Comparison of ENCODE assay signal across 1 fruit fly cellular context in the genomic region with DNA sequence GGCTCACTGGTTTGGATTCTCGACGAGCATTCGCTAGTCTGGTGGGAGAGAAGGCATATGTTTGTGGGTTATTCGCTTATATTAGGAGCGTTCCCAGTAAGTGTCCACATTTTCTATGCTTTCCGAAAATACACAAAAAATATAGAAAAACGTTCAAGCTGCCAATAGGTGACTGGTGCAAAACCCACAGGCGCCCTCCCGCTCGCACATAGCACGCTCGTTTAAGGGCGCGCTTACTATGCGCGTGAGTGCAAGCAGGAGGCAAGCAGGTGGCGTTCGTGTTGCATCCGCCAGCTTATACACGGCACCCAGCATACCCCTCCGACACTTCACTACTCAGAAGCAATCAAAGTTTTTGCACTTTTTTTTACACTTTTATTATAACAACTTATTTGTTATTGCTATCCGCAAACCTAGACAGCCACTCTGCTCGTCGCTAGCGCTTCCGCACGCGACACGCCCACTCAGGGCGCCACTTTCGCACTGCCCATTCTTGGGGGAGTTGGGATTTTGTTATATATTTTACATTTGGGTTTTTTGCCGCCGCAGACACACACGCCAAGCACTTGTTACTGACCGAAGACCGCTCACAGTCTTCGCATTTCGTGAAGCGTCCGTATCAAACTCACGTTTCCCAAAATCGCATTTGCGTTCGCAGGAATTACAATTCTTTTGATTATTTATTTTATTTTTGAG.
TF ChIP-seq lines count a peak whose summit lies in the region.

No protein-coding gene starts in this region.

TF ChIP-seq in whole organism, embryonic, 481 proteins besides CTCF, POLR2A, EP300 and RAD21 (continued from another document and continues in another):
- peak; percentile 64 for TF ChIP-seq amos (GFP tag; IDR thresholded peaks at IDR 0.05; lab: Robert Waterston, UW; ENCODE audit: partially characterized antibody)
- TF ChIP-seq klu (GFP tag; IDR thresholded peaks at IDR 0.05; lab: Robert Waterston, UW), result no peak
- TF ChIP-seq dati (GFP tag; IDR thresholded peaks at IDR 0.05; lab: Robert Waterston, UW), result no peak
- TF ChIP-seq CG13296 (GFP tag; optimal IDR thresholded peaks at IDR 0.05; lab: Kevin White, UChicago), result no peak
- TF ChIP-seq Aef1 (GFP tag; IDR thresholded peaks at IDR 0.05; lab: Robert Waterston, UW), result peak; percentile 47; the same call in 1 of the 3 replicates
- TF ChIP-seq Neu2 (GFP tag; optimal IDR thresholded peaks at IDR 0.05; lab: Kevin White, UChicago; ENCODE audit: borderline replicate concordance), result no peak
- TF ChIP-seq CG8388 (GFP tag; optimal IDR thresholded peaks at IDR 0.05; lab: Kevin White, UChicago), result no peak
- TF ChIP-seq Dbx (GFP tag; IDR thresholded peaks at IDR 0.05; lab: Robert Waterston, UW), result peak; percentile 42; the same call in 1 of the 3 replicates
- no peak for TF ChIP-seq CG13894 (tag; optimal IDR thresholded peaks at IDR 0.05; lab: Kevin White, UChicago)
- peak; percentile 36 for TF ChIP-seq Mad (GFP tag; optimal IDR thresholded peaks at IDR 0.05; lab: Kevin White, UChicago)
- TF ChIP-seq Fer2 (tag; optimal IDR thresholded peaks at IDR 0.05; lab: Kevin White, UChicago), result no peak
- TF ChIP-seq CG13424 (tag; optimal IDR thresholded peaks at IDR 0.05; lab: Kevin White, UChicago), result peak; percentile 39
- TF ChIP-seq CG4360 (GFP tag; IDR thresholded peaks at IDR 0.05; lab: Robert Waterston, UW), result no peak
- TF ChIP-seq CG30431 (GFP tag; optimal IDR thresholded peaks at IDR 0.05; lab: Kevin White, UChicago), result no peak
- peak; percentile 34; the same call in 1 of the 2 replicates for TF ChIP-seq HLH3B (GFP tag; IDR thresholded peaks at IDR 0.05; lab: Robert Waterston, UW)
- TF ChIP-seq E2f2 (GFP tag; IDR thresholded peaks at IDR 0.05; lab: Robert Waterston, UW), result peak; percentile 33
- TF ChIP-seq CG17568 (GFP tag; optimal IDR thresholded peaks at IDR 0.05; lab: Kevin White, UChicago), result no peak
- peak; percentile 7 for TF ChIP-seq CG17186 (GFP tag; optimal IDR thresholded peaks at IDR 0.05; lab: Kevin White, UChicago)
- no peak for TF ChIP-seq tll (GFP tag; optimal IDR thresholded peaks at IDR 0.05; lab: Kevin White, UChicago)
- TF ChIP-seq mirr (GFP tag; optimal IDR thresholded peaks at IDR 0.05; lab: Kevin White, UChicago), result no peak
- no peak for TF ChIP-seq CG6683 (GFP tag; optimal IDR thresholded peaks at IDR 0.05; lab: Kevin White, UChicago)
- TF ChIP-seq fd64A (GFP tag; optimal IDR thresholded peaks at IDR 0.05; lab: Kevin White, UChicago), result no peak
- no peak for TF ChIP-seq CG12942 (GFP tag; optimal IDR thresholded peaks at IDR 0.05; lab: Kevin White, UChicago)
- no peak for TF ChIP-seq ranshi (GFP tag; IDR thresholded peaks at IDR 0.05; lab: Robert Waterston, UW)
- TF ChIP-seq HmgD (GFP tag; optimal IDR thresholded peaks at IDR 0.05; lab: Kevin White, UChicago), result peak; percentile 93
- TF ChIP-seq NK7.1 (GFP tag; optimal IDR thresholded peaks at IDR 0.05; lab: Kevin White, UChicago), result no peak
- no peak for TF ChIP-seq lola (GFP tag; optimal IDR thresholded peaks at IDR 0.05; lab: Kevin White, UChicago)
- TF ChIP-seq nau (GFP tag; optimal IDR thresholded peaks at IDR 0.05; lab: Kevin White, UChicago), result no peak
- peak; percentile 4 for TF ChIP-seq CG9609 (GFP tag; optimal IDR thresholded peaks at IDR 0.05; lab: Kevin White, UChicago)
- TF ChIP-seq Sin3A (optimal IDR thresholded peaks at IDR 0.05; lab: Kevin White, UChicago), result peak; percentile 44
- 0 out of 2 replicates have a peak, but pooled peaks have one; percentile 8 for TF ChIP-seq danr (GFP tag; IDR thresholded peaks at IDR 0.05; lab: Robert Waterston, UW)
- TF ChIP-seq az2 (GFP tag; optimal IDR thresholded peaks at IDR 0.05; lab: Kevin White, UChicago), result no peak
- TF ChIP-seq CG8281 (tag; optimal IDR thresholded peaks at IDR 0.05; lab: Kevin White, UChicago), result no peak
- peak; percentile 43; the same call in 1 of the 2 replicates for TF ChIP-seq wdn (GFP tag; IDR thresholded peaks at IDR 0.05; lab: Robert Waterston, UW)
- peak; percentile 74 for TF ChIP-seq MESR4 (GFP tag; optimal IDR thresholded peaks at IDR 0.05; lab: Kevin White, UChicago)
- no peak for TF ChIP-seq CG16779 (GFP tag; IDR thresholded peaks at IDR 0.05; lab: Robert Waterston, UW)
- no peak for TF ChIP-seq CG11398 (GFP tag; optimal IDR thresholded peaks at IDR 0.05; lab: Kevin White, UChicago)
- TF ChIP-seq Dad (GFP tag; optimal IDR thresholded peaks at IDR 0.05; lab: Kevin White, UChicago), result peak; percentile 42
- peak; percentile 25 for TF ChIP-seq CG15514 (GFP tag; optimal IDR thresholded peaks at IDR 0.05; lab: Kevin White, UChicago)
- TF ChIP-seq B-H2 (GFP tag; optimal IDR thresholded peaks at IDR 0.05; lab: Kevin White, UChicago), result no peak
- TF ChIP-seq nerfin-2 (GFP tag; IDR thresholded peaks at IDR 0.05; lab: Robert Waterston, UW; ENCODE audit: partially characterized antibody), result peak; percentile 27; the same call in 1 of the 2 replicates
- TF ChIP-seq ase (GFP tag; IDR thresholded peaks at IDR 0.05; lab: Robert Waterston, UW), result peak; percentile 66; the same call in 2 of the 3 replicates
- TF ChIP-seq mam (GFP tag; optimal IDR thresholded peaks at IDR 0.05; lab: Kevin White, UChicago), result peak; percentile 24
- TF ChIP-seq CG7928 (GFP tag; optimal IDR thresholded peaks at IDR 0.05; lab: Kevin White, UChicago), result no peak
- no peak for TF ChIP-seq Fer3 (tag; optimal IDR thresholded peaks at IDR 0.05; lab: Kevin White, UChicago)
- TF ChIP-seq Dip2 (GFP tag; IDR thresholded peaks at IDR 0.05; lab: Robert Waterston, UW), result no peak
- peak; percentile 51 for TF ChIP-seq wor (GFP tag; IDR thresholded peaks at IDR 0.05; lab: Robert Waterston, UW)
- peak; percentile 25 for TF ChIP-seq CG17829 (tag; optimal IDR thresholded peaks at IDR 0.05; lab: Kevin White, UChicago)
- peak; percentile 54 for TF ChIP-seq Dref (GFP tag; IDR thresholded peaks at IDR 0.05; lab: Robert Waterston, UW)
- no peak for TF ChIP-seq trem (tag; optimal IDR thresholded peaks at IDR 0.05; lab: Kevin White, UChicago)
- no peak for TF ChIP-seq gsb (GFP tag; IDR thresholded peaks at IDR 0.05; lab: Robert Waterston, UW)
- TF ChIP-seq CG32767 (GFP tag; IDR thresholded peaks at IDR 0.05; lab: Robert Waterston, UW), result peak; percentile 78
- TF ChIP-seq CG17802 (tag; optimal IDR thresholded peaks at IDR 0.05; lab: Kevin White, UChicago), result no peak
- TF ChIP-seq CG14441 (GFP tag; IDR thresholded peaks at IDR 0.05; lab: Robert Waterston, UW), result no peak
- no peak for TF ChIP-seq ERR (GFP tag; optimal IDR thresholded peaks at IDR 0.05; lab: Kevin White, UChicago)
- TF ChIP-seq CG10209 (GFP tag; optimal IDR thresholded peaks at IDR 0.05; lab: Kevin White, UChicago), result no peak
- no peak for TF ChIP-seq emc (GFP tag; optimal IDR thresholded peaks at IDR 0.05; lab: Kevin White, UChicago)
- TF ChIP-seq tna (GFP tag; IDR thresholded peaks at IDR 0.05; lab: Robert Waterston, UW; ENCODE audit: partially characterized antibody), result 0 out of 2 replicates have a peak, but pooled peaks have one; percentile 26
- TF ChIP-seq cg (GFP tag; optimal IDR thresholded peaks at IDR 0.05; lab: Kevin White, UChicago), result no peak
- TF ChIP-seq CG11695 (GFP tag; IDR thresholded peaks at IDR 0.05; lab: Robert Waterston, UW), result peak; percentile 42; the same call in 1 of the 3 replicates
- no peak for TF ChIP-seq Deaf1 (tag; optimal IDR thresholded peaks at IDR 0.05; lab: Kevin White, UChicago)
- no peak for TF ChIP-seq zen (tag; optimal IDR thresholded peaks at IDR 0.05; lab: Kevin White, UChicago)
- TF ChIP-seq CG16813 (GFP tag; IDR thresholded peaks at IDR 0.05; lab: Robert Waterston, UW; ENCODE audit: partially characterized antibody), result peak; percentile 31; the same call in 2 of the 3 replicates
- no peak for TF ChIP-seq CG12219 (GFP tag; optimal IDR thresholded peaks at IDR 0.05; lab: Kevin White, UChicago)
- TF ChIP-seq bowl (GFP tag; IDR thresholded peaks at IDR 0.05; lab: Robert Waterston, UW), result no peak
- TF ChIP-seq CG12659 (GFP tag; optimal IDR thresholded peaks at IDR 0.05; lab: Kevin White, UChicago), result peak; percentile 93
- TF ChIP-seq CG7987 (GFP tag; optimal IDR thresholded peaks at IDR 0.05; lab: Kevin White, UChicago), result peak; percentile 13
- peak; percentile 4; the same call in 2 of the 3 replicates for TF ChIP-seq CG6791 (GFP tag; IDR thresholded peaks at IDR 0.05; lab: Robert Waterston, UW; ENCODE audit: partially characterized antibody)
- peak; percentile 15; the same call in 1 of the 2 replicates for TF ChIP-seq CG10366 (GFP tag; IDR thresholded peaks at IDR 0.05; lab: Robert Waterston, UW)
- peak; percentile 40; the same call in 1 of the 2 replicates for TF ChIP-seq CG31224 (GFP tag; IDR thresholded peaks at IDR 0.05; lab: Robert Waterston, UW)
- TF ChIP-seq CG12299 (tag; optimal IDR thresholded peaks at IDR 0.05; lab: Kevin White, UChicago), result peak; percentile 13
- no peak for TF ChIP-seq crp (GFP tag; optimal IDR thresholded peaks at IDR 0.05; lab: Kevin White, UChicago)
- TF ChIP-seq zen2 (GFP tag; IDR thresholded peaks at IDR 0.05; lab: Robert Waterston, UW; ENCODE audit: partially characterized antibody), result peak; percentile 41; the same call in 1 of the 3 replicates
- TF ChIP-seq cato (GFP tag; optimal IDR thresholded peaks at IDR 0.05; lab: Kevin White, UChicago; ENCODE audit: borderline replicate concordance), result no peak
- TF ChIP-seq CrebB (tag; optimal IDR thresholded peaks at IDR 0.05; lab: Kevin White, UChicago), result no peak
- TF ChIP-seq usp (GFP tag; optimal IDR thresholded peaks at IDR 0.05; lab: Kevin White, UChicago), result no peak
- 0 out of 2 replicates have a peak, but pooled peaks have one; percentile 14 for TF ChIP-seq sisA (GFP tag; IDR thresholded peaks at IDR 0.05; lab: Robert Waterston, UW)
- no peak for TF ChIP-seq Spps (tag; optimal IDR thresholded peaks at IDR 0.05; lab: Kevin White, UChicago)
- peak; percentile 63 for TF ChIP-seq ewg (GFP tag; optimal IDR thresholded peaks at IDR 0.05; lab: Kevin White, UChicago)
- no peak for TF ChIP-seq br (optimal IDR thresholded peaks at IDR 0.05; lab: Kevin White, UChicago)
- TF ChIP-seq pum (GFP tag; optimal IDR thresholded peaks at IDR 0.05; lab: Kevin White, UChicago), result peak; percentile 32
- no peak for TF ChIP-seq CG15479 (GFP tag; optimal IDR thresholded peaks at IDR 0.05; lab: Kevin White, UChicago)
- no peak for TF ChIP-seq nom (GFP tag; optimal IDR thresholded peaks at IDR 0.05; lab: Kevin White, UChicago)
- peak; percentile 17 for TF ChIP-seq MTF-1 (GFP tag; optimal IDR thresholded peaks at IDR 0.05; lab: Kevin White, UChicago; ENCODE audit: borderline replicate concordance)
- peak; percentile 41; the same call in 1 of the 2 replicates for TF ChIP-seq inv (GFP tag; IDR thresholded peaks at IDR 0.05; lab: Robert Waterston, UW; ENCODE audit: partially characterized antibody)
- TF ChIP-seq Camta (GFP tag; optimal IDR thresholded peaks at IDR 0.05; lab: Kevin White, UChicago), result no peak
- peak; percentile 96; the same call in 2 of the 4 replicates for TF ChIP-seq chinmo (GFP tag; IDR thresholded peaks at IDR 0.05; lab: Robert Waterston, UW; ENCODE audit: partially characterized antibody)
- TF ChIP-seq Rfx (GFP tag; IDR thresholded peaks at IDR 0.05; lab: Robert Waterston, UW), result peak; percentile 52
- TF ChIP-seq pita (GFP tag; optimal IDR thresholded peaks at IDR 0.05; lab: Kevin White, UChicago), result no peak
- TF ChIP-seq Nf-YA (GFP tag; IDR thresholded peaks at IDR 0.05; lab: Robert Waterston, UW), result peak; percentile 42; the same call in 1 of the 2 replicates
- TF ChIP-seq CG11247 (GFP tag; IDR thresholded peaks at IDR 0.05; lab: Robert Waterston, UW), result no peak
- no peak for TF ChIP-seq slou (GFP tag; optimal IDR thresholded peaks at IDR 0.05; lab: Kevin White, UChicago)
- TF ChIP-seq Trl (optimal IDR thresholded peaks at IDR 0.05; lab: Kevin White, UChicago), result no peak
- peak; percentile 36 for TF ChIP-seq Trl (GFP tag; optimal IDR thresholded peaks at IDR 0.05; lab: Kevin White, UChicago)
- peak; percentile 78; the same call in 1 of the 2 replicates for TF ChIP-seq CG42726 (GFP tag; IDR thresholded peaks at IDR 0.05; lab: Robert Waterston, UW; ENCODE audit: partially characterized antibody)
- TF ChIP-seq CG31441 (GFP tag; IDR thresholded peaks at IDR 0.05; lab: Robert Waterston, UW), result no peak
- TF ChIP-seq Gug (GFP tag; IDR thresholded peaks at IDR 0.05; lab: Robert Waterston, UW), result peak; percentile 28; the same call in 1 of the 4 replicates
- no peak for TF ChIP-seq CG33557 (GFP tag; optimal IDR thresholded peaks at IDR 0.05; lab: Kevin White, UChicago)
- TF ChIP-seq Dek (tag; optimal IDR thresholded peaks at IDR 0.05; lab: Kevin White, UChicago), result peak; percentile 35
- no peak for TF ChIP-seq dmrt11E (tag; optimal IDR thresholded peaks at IDR 0.05; lab: Kevin White, UChicago)
- peak; percentile 39; the same call in 1 of the 3 replicates for TF ChIP-seq vnd (GFP tag; IDR thresholded peaks at IDR 0.05; lab: Robert Waterston, UW; ENCODE audit: partially characterized antibody)
- peak; percentile 60 for TF ChIP-seq bbx (GFP tag; IDR thresholded peaks at IDR 0.05; lab: Robert Waterston, UW; ENCODE audit: partially characterized antibody)
- no peak for TF ChIP-seq HLHmδ (GFP tag; optimal IDR thresholded peaks at IDR 0.05; lab: Kevin White, UChicago)
- no peak for TF ChIP-seq ato (GFP tag; IDR thresholded peaks at IDR 0.05; lab: Robert Waterston, UW; ENCODE audit: partially characterized antibody)
- no peak for TF ChIP-seq Sry-β (GFP tag; optimal IDR thresholded peaks at IDR 0.05; lab: Kevin White, UChicago)
- TF ChIP-seq chm (GFP tag; IDR thresholded peaks at IDR 0.05; lab: Robert Waterston, UW), result peak; percentile 68; the same call in 1 of the 2 replicates
- 0 out of 3 replicates have a peak, but pooled peaks have one; percentile 13 for TF ChIP-seq zfh1 (GFP tag; IDR thresholded peaks at IDR 0.05; lab: Robert Waterston, UW)
- no peak for TF ChIP-seq CG1602 (GFP tag; optimal IDR thresholded peaks at IDR 0.05; lab: Kevin White, UChicago)
- TF ChIP-seq ttk (GFP tag; IDR thresholded peaks at IDR 0.05; lab: Robert Waterston, UW), result peak; percentile 91
- peak; percentile 62 for TF ChIP-seq CG6272 (GFP tag; IDR thresholded peaks at IDR 0.05; lab: Robert Waterston, UW)
- no peak for TF ChIP-seq Awh (GFP tag; IDR thresholded peaks at IDR 0.05; lab: Robert Waterston, UW)
- TF ChIP-seq CG10431 (GFP tag; optimal IDR thresholded peaks at IDR 0.05; lab: Kevin White, UChicago), result peak; percentile 42
- peak; percentile 99 for TF ChIP-seq CG1832 (GFP tag; optimal IDR thresholded peaks at IDR 0.05; lab: Kevin White, UChicago)
- TF ChIP-seq CG18011 (GFP tag; optimal IDR thresholded peaks at IDR 0.05; lab: Kevin White, UChicago), result peak; percentile 100
- no peak for TF ChIP-seq stwl (tag; optimal IDR thresholded peaks at IDR 0.05; lab: Kevin White, UChicago)
- no peak for TF ChIP-seq gro (GFP tag; optimal IDR thresholded peaks at IDR 0.05; lab: Kevin White, UChicago)
- TF ChIP-seq fru (optimal IDR thresholded peaks at IDR 0.05; lab: Kevin White, UChicago), result no peak
- peak; percentile 15 for TF ChIP-seq nerfin-1 (tag; optimal IDR thresholded peaks at IDR 0.05; lab: Kevin White, UChicago)
- TF ChIP-seq Nf-YB (GFP tag; optimal IDR thresholded peaks at IDR 0.05; lab: Kevin White, UChicago), result no peak
